Fruit fly (Drosophila melanogaster) ovary, adult (tissue): ENCODE measurements around the gene CG13674.
A peak's percentile ranks its signal among the peaks of the same experiment; 100 is the strongest.

Source experiments
- CG17801 ChIP-seq: fragments of 200-800 bp; optimal IDR thresholded peaks from 2 replicates; lab custom pipeline; 2019; ENCODE audit warnings: missing biosample characterization, mild to moderate bottlenecking, missing genetic modification characterization, moderate library complexity; ENCODE audit not compliant: partially characterized antibody

The CG13674 gene

DNA sequence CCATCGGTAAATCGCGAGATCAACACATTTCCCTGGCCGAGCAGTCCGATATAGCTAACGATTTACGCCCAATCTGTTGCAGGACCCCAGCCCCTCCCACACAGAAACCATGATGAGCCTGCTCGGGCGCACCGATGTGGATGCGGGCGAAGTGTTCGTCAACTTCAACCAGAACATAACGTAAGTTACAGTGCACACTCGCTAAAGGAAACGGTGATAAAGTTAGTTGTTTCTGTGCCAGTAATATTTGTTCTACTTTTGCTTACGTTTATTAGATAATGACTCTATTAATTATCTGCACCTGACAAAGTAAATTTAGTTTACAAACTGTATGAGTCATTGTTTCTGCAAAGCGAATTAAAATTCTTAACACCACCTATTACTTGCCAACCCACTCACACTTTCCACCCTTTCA lies 31.4 kb downstream of the CG13674 start:
- TF ChIP-seq CG17801 (GFP tag; lab: Kevin White, UChicago) = no peak

DNA sequence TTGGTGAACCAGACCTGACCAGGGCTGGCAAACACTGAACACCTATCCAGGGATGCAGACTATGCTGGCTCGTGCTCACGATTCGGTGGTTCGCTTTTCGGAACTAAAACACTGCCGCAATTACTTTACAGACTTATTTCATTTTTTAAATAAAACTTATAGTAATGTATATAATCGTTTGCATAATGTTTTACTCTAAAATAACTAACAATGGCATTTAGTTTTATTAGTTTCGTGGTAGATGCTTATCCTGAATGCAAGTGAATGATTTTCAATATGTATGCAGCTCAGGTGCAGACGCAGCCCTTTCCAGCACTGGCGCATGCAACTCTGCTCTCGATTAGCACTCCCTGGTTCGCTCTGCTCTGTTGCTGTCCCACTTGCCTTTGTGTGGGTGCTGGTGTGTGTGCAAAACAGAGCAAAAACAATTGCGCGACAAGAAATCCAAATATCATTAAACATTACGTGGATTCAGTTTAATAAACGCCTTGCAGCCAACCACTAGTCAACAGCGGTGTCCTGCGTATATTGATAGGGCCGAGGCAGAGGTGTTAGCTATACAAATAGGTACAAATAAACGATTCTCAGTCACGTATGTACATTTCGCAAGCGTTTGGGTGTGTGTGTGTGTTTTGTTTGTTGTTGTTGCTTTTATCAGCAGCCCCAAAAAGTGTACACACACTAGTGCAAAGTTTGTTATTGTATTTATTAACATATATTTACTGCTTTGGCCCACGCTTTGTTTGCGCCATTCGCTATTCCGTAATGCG lies 32.0 kb downstream of the CG13674 start, which contains the start of the genes ERR and Atg18a:
ERR (minus strand) TSS at position 45 of the 770 bp plus-strand sequence.
Atg18a (plus strand) TSS at position 231 of the 770 bp plus-strand sequence.
- TF ChIP-seq CG17801 (GFP tag; lab: Kevin White, UChicago) = peak; percentile 78

DNA sequence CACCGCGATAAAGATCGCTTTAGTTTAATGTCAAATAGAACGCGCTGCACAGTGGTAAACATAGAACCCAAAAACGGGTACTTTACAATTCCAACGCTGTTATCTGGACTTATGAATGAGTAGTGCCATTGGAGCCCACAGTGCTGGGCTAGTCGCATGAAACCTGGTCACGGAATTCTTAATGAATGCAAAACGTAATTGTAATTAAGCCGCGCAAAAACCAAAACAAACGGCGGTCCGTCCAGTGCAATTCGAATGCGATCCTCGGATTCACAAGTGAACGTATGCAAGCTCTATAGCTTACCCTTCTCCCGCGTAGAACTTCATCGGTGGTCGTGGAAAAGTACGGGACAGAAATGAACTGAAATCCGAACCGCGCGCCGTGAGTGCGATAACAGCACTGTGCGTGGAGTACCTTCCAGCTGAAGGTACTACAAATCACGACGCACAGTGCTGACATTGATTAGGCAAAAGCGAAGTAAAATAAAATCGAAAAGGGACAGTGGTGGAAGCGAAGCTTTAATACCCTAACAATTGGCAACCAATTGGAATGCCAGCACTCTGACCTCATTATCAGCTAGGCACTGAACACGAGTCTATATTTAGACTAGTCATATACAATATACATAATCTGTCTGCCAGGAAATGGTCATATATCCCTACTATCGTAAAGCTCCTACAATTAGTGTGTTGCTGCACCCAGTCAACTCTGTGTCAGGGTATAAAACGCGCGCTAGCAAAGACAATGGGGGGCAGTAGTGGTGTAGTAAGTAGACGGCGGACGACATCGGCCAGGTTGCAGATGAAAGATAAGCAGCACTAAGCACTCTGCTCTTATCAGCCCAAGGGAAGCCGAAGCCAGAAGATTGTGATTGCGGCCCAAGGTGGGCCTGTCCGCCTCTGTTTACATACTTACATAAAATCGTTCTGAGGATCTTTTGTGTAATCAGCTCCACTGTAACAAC lies 33.2 kb downstream of the CG13674 start:
- TF ChIP-seq CG17801 (GFP tag; lab: Kevin White, UChicago) = no peak

DNA sequence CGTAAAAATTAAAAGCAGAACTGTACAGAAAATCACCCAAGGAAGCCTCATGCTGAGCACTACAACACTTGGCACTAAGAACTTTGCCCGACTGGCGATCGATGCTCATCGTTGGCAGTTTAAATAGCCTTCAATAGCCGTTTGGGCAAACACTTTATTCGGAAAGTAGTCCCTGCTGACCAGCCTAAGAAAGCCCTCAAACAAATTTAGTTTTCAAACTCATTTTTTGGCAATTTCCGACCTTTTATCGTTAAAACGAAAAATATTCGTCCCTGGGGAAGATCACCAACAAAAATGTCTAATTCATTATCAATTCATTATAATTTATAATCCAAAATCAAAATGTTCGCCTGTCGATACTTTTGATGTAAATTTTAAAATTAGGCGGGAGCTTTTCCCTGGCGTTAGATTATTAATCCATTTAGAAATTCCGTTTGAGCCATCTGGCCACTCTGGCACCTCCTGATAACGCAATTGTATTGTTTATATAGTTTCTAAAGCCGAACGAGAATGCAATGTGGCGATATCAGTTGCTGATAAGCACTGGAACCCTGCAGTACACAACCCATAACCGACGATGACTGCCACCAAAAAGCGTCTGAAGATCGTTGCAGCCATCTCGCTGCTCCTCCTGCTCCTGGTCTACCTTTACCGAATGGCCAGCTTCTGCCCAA lies 38.2 kb downstream of the CG13674 start, which contains the start of the genes mthl7 and Uxs:
mthl7 (minus strand) TSS at position 51 of the 674 bp plus-strand sequence.
Uxs (plus strand) TSS at position 460 of the 674 bp plus-strand sequence.
- TF ChIP-seq CG17801 (GFP tag; lab: Kevin White, UChicago) = no peak

DNA sequence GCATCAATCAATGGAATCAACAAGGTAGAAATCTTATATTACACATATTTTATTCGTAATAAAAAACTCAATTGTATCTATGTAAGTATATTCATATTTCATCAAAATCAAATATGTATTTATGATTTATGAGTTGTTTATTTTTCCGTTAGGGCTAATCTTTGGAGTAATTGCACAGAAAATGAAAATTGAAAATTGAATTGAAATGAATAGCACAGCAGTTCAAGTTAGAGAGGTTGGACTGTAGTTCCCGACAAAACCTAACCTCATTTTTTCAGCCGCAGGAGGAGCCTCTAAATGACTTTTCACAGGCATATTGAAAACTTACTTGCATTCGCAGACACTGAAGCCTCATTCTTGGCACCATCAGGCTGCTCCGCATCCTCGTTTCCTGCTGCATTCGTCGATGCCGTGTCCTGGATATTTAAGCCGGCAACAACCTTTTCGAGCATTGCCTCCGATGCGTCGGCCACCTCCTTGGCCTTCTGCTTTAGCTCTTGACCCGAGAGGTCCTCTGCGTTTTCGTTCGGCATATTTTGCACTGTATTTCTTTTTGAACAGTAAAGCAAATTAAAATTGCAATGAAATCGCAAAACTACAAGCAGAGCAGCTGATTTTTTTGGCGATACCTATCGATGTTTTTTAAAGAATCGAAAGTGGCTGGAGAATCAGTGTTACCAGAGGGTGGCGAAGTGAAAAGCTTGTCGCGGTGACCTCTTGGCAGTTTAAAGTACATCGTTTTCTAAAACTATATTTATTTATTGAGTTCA lies 40.8 kb downstream of the CG13674 start, which contains the start of gene Nmt:
Nmt (minus strand) TSS at position 635 of the 770 bp plus-strand sequence.
- no peak for TF ChIP-seq CG17801 (GFP tag; lab: Kevin White, UChicago)

DNA sequence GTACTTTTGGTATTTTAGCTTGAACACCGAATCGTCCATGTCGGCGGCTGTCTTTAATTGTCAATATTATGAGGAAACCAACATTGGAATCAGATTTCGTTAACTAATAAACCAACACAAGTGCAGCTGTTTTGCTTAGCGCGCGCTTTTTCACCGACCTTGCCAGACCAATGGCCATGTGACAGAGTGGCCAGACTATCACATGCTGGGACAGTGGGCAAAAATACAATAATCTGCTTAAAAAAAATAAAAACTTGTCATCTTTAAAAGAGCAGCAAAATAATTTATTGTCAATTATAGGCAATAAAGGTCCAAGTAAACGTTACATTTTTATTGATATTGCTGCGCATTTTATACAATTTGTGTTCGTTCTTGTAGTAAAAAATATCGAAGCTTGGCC lies 43.0 kb downstream of the CG13674 start, which contains the start of gene RecQ4:
RecQ4 (minus strand) TSS at position 161 of the 400 bp plus-strand sequence.
- no peak for TF ChIP-seq CG17801 (GFP tag; lab: Kevin White, UChicago)
